Worm (Caenorhabditis elegans): ENCODE measurements around the gene F01F1.2.

F01F1.2 gene

ce11 chrIII:5876140-5876675 is 2.1 kb upstream of the F01F1.2 start, which contains the start of gene aldo-2 (continued):
- TF ChIP-seq mxl-3 (GFP tag; optimal IDR thresholded peaks at IDR 0.05) (peak; percentile 43), mes-2 (tag; optimal IDR thresholded peaks at IDR 0.05; ENCODE audit: poor library complexity, severe bottlenecking) (peak; percentile 12), Y105C5A.15 (GFP tag; IDR thresholded peaks at IDR 0.05) (no peak), ZK337.2 (GFP tag; IDR thresholded peaks at IDR 0.05) (0 out of 2 replicates have a peak, but pooled peaks have one; percentile 19), dmd-9 (GFP tag; IDR thresholded peaks at IDR 0.05) (no peak), dpl-1 (GFP tag; optimal IDR thresholded peaks at IDR 0.05) (peak; percentile 28), fos-1 (tag; optimal IDR thresholded peaks at IDR 0.05) (no peak), spr-1 (tag; optimal IDR thresholded peaks at IDR 0.05) (no peak), lin-38 (GFP tag; IDR thresholded peaks at IDR 0.05) (peak; percentile 76), lim-7 (GFP tag; IDR thresholded peaks at IDR 0.05) (0 out of 2 replicates have a peak, but pooled peaks have one; percentile 27), madf-9 (GFP tag; conservative IDR thresholded peaks at IDR 0.05) (peak; percentile 40; the same call in 1 of the 2 replicates), nhr-25 (tag; optimal IDR thresholded peaks at IDR 0.05; ENCODE audit: borderline replicate concordance, insufficient read depth) (no peak)

DNA sequence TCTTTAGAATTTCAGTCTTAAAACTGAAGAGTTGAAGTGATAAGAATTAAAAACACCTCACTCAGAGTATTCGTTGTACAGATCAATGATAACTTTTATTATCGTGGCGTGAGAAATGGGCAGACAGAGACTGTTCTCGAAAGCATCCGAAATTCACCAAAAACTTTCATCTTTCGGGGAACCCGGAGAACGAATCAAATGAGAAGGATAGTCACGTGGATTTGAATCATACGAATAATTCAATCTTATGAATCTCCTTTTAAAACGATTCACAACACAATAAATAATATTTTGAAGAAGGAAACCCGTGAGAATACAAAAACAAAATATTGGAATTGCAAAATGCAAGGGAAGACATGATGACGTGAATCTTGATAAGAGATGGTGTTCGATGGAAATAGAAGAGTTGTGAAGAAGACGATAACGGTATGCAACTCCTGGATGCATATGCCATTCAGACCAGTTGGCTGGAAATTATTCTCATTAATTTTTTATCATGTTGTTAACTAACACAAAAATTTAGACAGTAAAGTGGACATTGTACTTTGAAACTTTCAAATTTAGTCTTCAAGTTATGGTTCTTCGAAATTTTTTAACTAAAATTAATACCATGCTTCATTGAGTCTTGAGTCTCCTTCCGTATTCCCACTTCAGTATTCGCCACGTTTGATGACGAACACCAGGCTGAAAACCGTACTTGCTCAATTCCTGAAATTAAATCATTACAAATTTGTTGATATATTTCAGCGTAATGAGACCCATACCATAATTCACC is 1.3 kb upstream of the F01F1.2 start:
- TF ChIP-seq T26A8.4 (GFP tag; IDR thresholded peaks at IDR 0.05), result no peak
- no peak for TF ChIP-seq nhr-76 (tag; optimal IDR thresholded peaks at IDR 0.05)
- no peak for TF ChIP-seq tag-97 (GFP tag; IDR thresholded peaks at IDR 0.05)
- TF ChIP-seq mep-1 (tag; optimal IDR thresholded peaks at IDR 0.05), result peak; percentile 34
- TF ChIP-seq hlh-11 (tag; optimal IDR thresholded peaks at IDR 0.05), result peak; percentile 65
- TF ChIP-seq nhr-102 (tag; optimal IDR thresholded peaks at IDR 0.05), result no peak
- peak; percentile 78 for TF ChIP-seq aha-1 (tag)
- TF ChIP-seq egl-43 (GFP tag; IDR thresholded peaks at IDR 0.05), result no peak
- no peak for TF ChIP-seq daf-16 (GFP tag; optimal IDR thresholded peaks at IDR 0.05)
- TF ChIP-seq daf-16 (tag; optimal IDR thresholded peaks at IDR 0.05), result peak; percentile 61
- no peak for TF ChIP-seq ceh-28 (tag; optimal IDR thresholded peaks at IDR 0.05)
- TF ChIP-seq dmd-6 (GFP tag; IDR thresholded peaks at IDR 0.05), result peak; percentile 57
- no peak for TF ChIP-seq nhr-237 (tag; optimal IDR thresholded peaks at IDR 0.05)
- no peak for TF ChIP-seq pha-4 (GFP tag; IDR thresholded peaks at IDR 0.05)
- no peak for TF ChIP-seq pha-4 (tag; optimal IDR thresholded peaks at IDR 0.05)
- no peak for TF ChIP-seq ces-1 (GFP tag; optimal IDR thresholded peaks at IDR 0.05)
- no peak for TF ChIP-seq nhr-11 (tag; optimal IDR thresholded peaks at IDR 0.05)
- no peak for TF ChIP-seq lsy-2 (tag; optimal IDR thresholded peaks at IDR 0.05)
- TF ChIP-seq nhr-111 (GFP tag; optimal IDR thresholded peaks at IDR 0.05), result no peak
- TF ChIP-seq F49E8.2 (tag; optimal IDR thresholded peaks at IDR 0.05; ENCODE audit: borderline replicate concordance), result no peak
- peak; percentile 83 for TF ChIP-seq hlh-30 (tag; optimal IDR thresholded peaks at IDR 0.05; ENCODE audit: insufficient read depth)
- TF ChIP-seq lim-7 (GFP tag; IDR thresholded peaks at IDR 0.05), result no peak
- 0 out of 2 replicates have a peak, but pooled peaks have one; percentile 12 for TF ChIP-seq hmg-1.1 (GFP tag; IDR thresholded peaks at IDR 0.05)
- TF ChIP-seq lin-39 (tag; optimal IDR thresholded peaks at IDR 0.05), result no peak
- no peak for TF ChIP-seq F26F4.8 (GFP tag; conservative IDR thresholded peaks at IDR 0.05)
- peak; percentile 96 for TF ChIP-seq mdt-29 (GFP tag; IDR thresholded peaks at IDR 0.05)
- TF ChIP-seq unc-62 (GFP tag; optimal IDR thresholded peaks at IDR 0.05 in 1 of 2), result peak in 1 of 2 experiments; percentile 72
- no peak for TF ChIP-seq unc-62 (tag; optimal IDR thresholded peaks at IDR 0.05)
- no peak for TF ChIP-seq ctbp-1 (GFP tag; IDR thresholded peaks at IDR 0.05)
- TF ChIP-seq nhr-6 (tag; optimal IDR thresholded peaks at IDR 0.05), result no peak
- no peak for TF ChIP-seq zip-11 (GFP tag; IDR thresholded peaks at IDR 0.05)
- TF ChIP-seq sdz-12 (GFP tag; optimal IDR thresholded peaks at IDR 0.05), result no peak
- peak; percentile 80 for TF ChIP-seq dve-1 (tag; optimal IDR thresholded peaks at IDR 0.05; ENCODE audit: insufficient read depth)
- no peak for TF ChIP-seq lin-1 (GFP tag; IDR thresholded peaks at IDR 0.05)
- TF ChIP-seq mxl-3 (GFP tag; optimal IDR thresholded peaks at IDR 0.05), result no peak
- TF ChIP-seq Y5F2A.4 (GFP tag; optimal IDR thresholded peaks at IDR 0.05), result no peak
- no peak for TF ChIP-seq ceh-62 (tag; optimal IDR thresholded peaks at IDR 0.05)
- TF ChIP-seq lin-38 (GFP tag; IDR thresholded peaks at IDR 0.05), result no peak
- TF ChIP-seq snpc-1.2 (GFP tag; IDR thresholded peaks at IDR 0.05), result no peak
